Fruit fly (Drosophila melanogaster): Measurements from ENCODE around the gene CG7579.

Gene CG7579

DNA sequence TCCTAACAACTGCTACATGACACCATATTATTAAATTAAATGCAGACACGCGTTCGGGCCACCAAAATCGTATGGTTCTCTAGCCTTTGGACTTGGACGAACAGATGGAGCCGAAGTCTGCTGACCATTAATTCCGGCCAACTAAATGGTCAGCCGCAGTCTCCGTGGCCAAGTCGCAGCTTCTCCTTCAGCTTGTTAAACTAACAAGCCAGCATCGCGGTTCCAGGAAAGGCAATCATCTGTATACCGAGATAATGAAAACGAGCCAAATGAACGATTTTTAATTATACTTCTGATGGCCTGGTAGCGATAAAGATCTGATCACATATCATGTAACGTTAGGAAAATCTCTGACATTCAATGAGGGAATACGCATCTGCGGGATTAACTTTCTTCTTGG lies 13.3 kb downstream of the CG7579 start:
- TF ChIP-seq cnc (optimal IDR thresholded peaks at IDR 0.05) (no peak), kay (GFP tag; ENCODE audit: borderline replicate concordance) (no peak), bab1 (GFP tag; optimal IDR thresholded peaks at IDR 0.05) (no peak), toe (GFP tag; optimal IDR thresholded peaks at IDR 0.05) (no peak), CG14711 (tag; optimal IDR thresholded peaks at IDR 0.05) (no peak), CG12768 (GFP tag; optimal IDR thresholded peaks at IDR 0.05) (no peak), tj (GFP tag; optimal IDR thresholded peaks at IDR 0.05) (no peak), Crg-1 (GFP tag; optimal IDR thresholded peaks at IDR 0.05) (no peak), pad (GFP tag; optimal IDR thresholded peaks at IDR 0.05) (no peak), cic (GFP tag; optimal IDR thresholded peaks at IDR 0.05) (no peak), Hr96 (GFP tag; optimal IDR thresholded peaks at IDR 0.05) (no peak), CG7101 (tag; optimal IDR thresholded peaks at IDR 0.05) (no peak), CG7045 (GFP tag; optimal IDR thresholded peaks at IDR 0.05) (no peak)

DNA sequence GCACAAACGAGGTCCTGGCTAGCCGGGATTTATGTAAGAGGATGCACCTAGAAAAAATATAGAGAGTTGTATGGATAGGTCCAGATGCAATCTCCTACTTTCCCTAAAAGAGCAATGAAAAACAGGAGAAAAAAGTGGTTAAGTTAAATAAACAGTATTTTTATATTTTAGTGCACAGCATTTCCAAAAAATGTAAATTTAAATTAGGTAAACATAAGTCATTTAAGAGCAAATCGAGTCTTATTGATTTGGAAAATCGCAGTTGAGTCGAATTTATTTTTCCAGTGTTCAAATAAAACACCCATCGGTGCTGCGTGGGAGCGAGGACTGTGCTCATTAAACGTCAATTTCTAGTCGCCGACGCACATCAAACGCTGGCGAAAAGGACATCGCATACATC lies 17.5 kb downstream of the CG7579 start:
- no peak for TF ChIP-seq kay (GFP tag; ENCODE audit: borderline replicate concordance)
- no peak for TF ChIP-seq Hr96 (GFP tag; optimal IDR thresholded peaks at IDR 0.05)
- no peak for TF ChIP-seq pad (GFP tag; optimal IDR thresholded peaks at IDR 0.05)
- no peak for TF ChIP-seq CG14711 (tag; optimal IDR thresholded peaks at IDR 0.05)
- no peak for TF ChIP-seq CG7101 (tag; optimal IDR thresholded peaks at IDR 0.05)
- TF ChIP-seq CG5204 (GFP tag; optimal IDR thresholded peaks at IDR 0.05) = no peak
- TF ChIP-seq toe (GFP tag; optimal IDR thresholded peaks at IDR 0.05) = no peak
- TF ChIP-seq tj (GFP tag; optimal IDR thresholded peaks at IDR 0.05) = no peak
- TF ChIP-seq ovo (GFP tag; optimal IDR thresholded peaks at IDR 0.05) = no peak
- TF ChIP-seq CG7045 (GFP tag; optimal IDR thresholded peaks at IDR 0.05) = no peak
- no peak for TF ChIP-seq CG33017 (tag; optimal IDR thresholded peaks at IDR 0.05)
- no peak for TF ChIP-seq CG1620 (GFP tag; optimal IDR thresholded peaks at IDR 0.05)

DNA sequence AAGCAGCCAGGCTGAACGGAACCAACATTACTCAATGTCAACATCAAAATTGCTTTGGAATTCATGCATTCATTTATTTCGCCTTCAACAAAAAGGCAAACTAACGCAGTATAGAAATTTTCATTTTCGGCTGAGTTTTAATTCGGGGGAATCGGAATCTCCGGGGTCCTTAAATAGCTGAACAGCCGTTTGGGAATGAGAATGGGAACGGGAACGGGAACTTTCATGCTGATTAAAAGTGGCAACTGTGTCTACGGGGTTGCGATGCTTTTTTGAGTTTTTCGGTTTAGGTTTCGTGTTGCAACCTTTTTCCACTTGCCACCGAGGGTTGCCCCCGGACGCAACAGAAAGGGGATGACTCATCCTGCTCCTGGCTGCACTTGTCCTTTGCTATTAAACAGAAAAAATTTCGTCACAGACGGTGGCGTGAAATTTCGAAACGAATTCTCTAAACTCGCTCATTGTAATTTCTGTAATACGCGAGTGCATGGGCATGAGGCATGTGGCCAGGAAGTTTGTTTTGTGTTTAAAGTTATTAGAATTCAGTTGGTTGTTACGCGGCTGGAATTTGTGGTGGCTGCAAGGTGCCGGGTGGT lies 18.9 kb downstream of the CG7579 start:
- TF ChIP-seq cnc (optimal IDR thresholded peaks at IDR 0.05) = no peak
- no peak for TF ChIP-seq CG12768 (GFP tag; optimal IDR thresholded peaks at IDR 0.05)
- TF ChIP-seq toe (GFP tag; optimal IDR thresholded peaks at IDR 0.05) = no peak
- no peak for TF ChIP-seq CG1620 (GFP tag; optimal IDR thresholded peaks at IDR 0.05)
- TF ChIP-seq Hr96 (GFP tag; optimal IDR thresholded peaks at IDR 0.05) = no peak
- no peak for TF ChIP-seq CG14711 (tag; optimal IDR thresholded peaks at IDR 0.05)
- no peak for TF ChIP-seq pad (GFP tag; optimal IDR thresholded peaks at IDR 0.05)
- no peak for TF ChIP-seq CG5204 (GFP tag; optimal IDR thresholded peaks at IDR 0.05)
- no peak for TF ChIP-seq CG11617 (GFP tag; optimal IDR thresholded peaks at IDR 0.05)
- no peak for TF ChIP-seq tj (GFP tag; optimal IDR thresholded peaks at IDR 0.05)
- TF ChIP-seq bab1 (GFP tag; optimal IDR thresholded peaks at IDR 0.05) = no peak
- TF ChIP-seq CG33017 (tag; optimal IDR thresholded peaks at IDR 0.05) = no peak
- no peak for TF ChIP-seq CG7101 (tag; optimal IDR thresholded peaks at IDR 0.05)
- no peak for TF ChIP-seq cic (GFP tag; optimal IDR thresholded peaks at IDR 0.05)
- TF ChIP-seq Mnt (GFP tag; optimal IDR thresholded peaks at IDR 0.05) = no peak
- TF ChIP-seq ovo (GFP tag; optimal IDR thresholded peaks at IDR 0.05) = no peak
- no peak for TF ChIP-seq Crg-1 (GFP tag; optimal IDR thresholded peaks at IDR 0.05)
- no peak for TF ChIP-seq kay (GFP tag; ENCODE audit: borderline replicate concordance)
- no peak for TF ChIP-seq CG7045 (GFP tag; optimal IDR thresholded peaks at IDR 0.05)

DNA sequence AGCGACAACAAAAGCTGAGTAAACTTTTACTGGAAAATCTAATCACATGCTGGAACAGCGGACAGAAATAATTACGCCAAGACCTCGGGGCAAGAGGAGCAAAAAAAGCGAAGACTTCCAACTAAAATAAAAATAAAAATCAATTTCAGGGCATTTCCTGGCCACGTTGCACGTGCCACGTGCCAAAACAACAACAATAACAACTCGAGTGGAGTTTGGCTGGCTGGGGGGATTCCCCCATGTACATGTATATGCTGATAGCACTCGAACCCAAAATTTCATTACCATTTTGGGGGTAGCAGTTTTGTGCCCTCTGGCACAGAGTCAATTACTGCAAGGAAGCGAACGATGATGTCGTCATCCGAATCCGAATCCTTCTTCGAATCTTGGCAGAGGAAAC lies 20.7 kb downstream of the CG7579 start:
- TF ChIP-seq CG14711 (tag; optimal IDR thresholded peaks at IDR 0.05) (no peak), CG1620 (GFP tag; optimal IDR thresholded peaks at IDR 0.05) (no peak), bab1 (GFP tag; optimal IDR thresholded peaks at IDR 0.05) (no peak), ovo (GFP tag; optimal IDR thresholded peaks at IDR 0.05) (no peak), pad (GFP tag; optimal IDR thresholded peaks at IDR 0.05) (no peak), CG11617 (GFP tag; optimal IDR thresholded peaks at IDR 0.05) (no peak), CG12768 (GFP tag; optimal IDR thresholded peaks at IDR 0.05) (no peak), tj (GFP tag; optimal IDR thresholded peaks at IDR 0.05) (no peak), cnc (optimal IDR thresholded peaks at IDR 0.05) (no peak), Clk (GFP tag; optimal IDR thresholded peaks at IDR 0.05) (no peak)

DNA sequence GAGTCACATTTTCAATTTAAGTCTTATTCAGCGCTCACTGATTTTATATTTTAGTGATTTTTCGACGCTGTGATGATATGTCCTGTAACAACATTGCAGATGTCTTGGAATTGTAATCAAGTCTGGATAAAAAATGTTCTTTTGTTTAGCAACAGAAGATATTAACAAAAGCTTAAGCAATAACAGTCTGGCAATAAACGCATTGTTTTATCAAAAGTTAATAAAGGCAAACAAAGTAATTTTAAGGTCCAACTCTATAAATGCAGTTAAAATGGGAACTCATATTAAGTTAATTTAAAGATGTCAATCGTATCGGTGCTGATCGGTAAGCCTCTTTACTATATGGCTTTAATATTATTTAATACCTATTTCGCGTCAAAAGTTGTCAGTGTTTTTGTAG lies 21.7 kb downstream of the CG7579 start, which contains the start of gene CG43082:
TSS of gene CG43082 (plus strand) at position 301 of the 400 bp plus-strand sequence.
- TF ChIP-seq Hr96 (GFP tag; optimal IDR thresholded peaks at IDR 0.05) = no peak
- no peak for TF ChIP-seq Clk (GFP tag; optimal IDR thresholded peaks at IDR 0.05)
- TF ChIP-seq bab1 (GFP tag; optimal IDR thresholded peaks at IDR 0.05) = no peak

DNA sequence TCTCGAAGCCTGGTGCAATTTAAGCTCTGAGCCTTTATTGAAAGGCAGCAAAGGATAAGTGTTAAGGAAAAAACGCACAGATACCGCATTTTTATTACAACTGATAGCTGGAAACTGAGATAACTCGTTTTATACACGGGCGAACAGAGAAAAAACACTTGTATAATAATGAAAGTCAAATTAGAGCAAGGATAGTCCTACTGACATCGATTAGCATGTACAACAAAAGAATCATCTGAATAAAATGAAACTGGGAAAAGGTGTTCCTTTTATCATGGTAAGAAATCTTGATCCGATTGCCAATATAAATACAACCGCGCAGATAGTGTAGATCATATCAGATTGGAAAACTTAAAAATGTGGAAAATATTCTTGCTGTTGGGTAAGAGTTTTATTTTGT lies 22.3 kb downstream of the CG7579 start, which contains the start of the genes Eig71Ej and Eig71Ek:
TSS of gene Eig71Ej (minus strand) at position 101 of the 400 bp plus-strand sequence.
TSS of gene Eig71Ek (plus strand) at position 334 of the 400 bp plus-strand sequence.
- no peak for TF ChIP-seq Hr96 (GFP tag; optimal IDR thresholded peaks at IDR 0.05)
- no peak for TF ChIP-seq pad (GFP tag; optimal IDR thresholded peaks at IDR 0.05)
- TF ChIP-seq cnc (optimal IDR thresholded peaks at IDR 0.05) = no peak
- TF ChIP-seq CG1620 (GFP tag; optimal IDR thresholded peaks at IDR 0.05) = no peak
- TF ChIP-seq CG12768 (GFP tag; optimal IDR thresholded peaks at IDR 0.05) = no peak
- no peak for TF ChIP-seq ovo (GFP tag; optimal IDR thresholded peaks at IDR 0.05)
- no peak for TF ChIP-seq Mnt (GFP tag; optimal IDR thresholded peaks at IDR 0.05)
- no peak for TF ChIP-seq CG11617 (GFP tag; optimal IDR thresholded peaks at IDR 0.05)
- TF ChIP-seq CG14711 (tag; optimal IDR thresholded peaks at IDR 0.05) = no peak
- no peak for TF ChIP-seq tj (GFP tag; optimal IDR thresholded peaks at IDR 0.05)
- TF ChIP-seq Crg-1 (GFP tag; optimal IDR thresholded peaks at IDR 0.05) = no peak
- TF ChIP-seq cic (GFP tag; optimal IDR thresholded peaks at IDR 0.05) = no peak
- no peak for TF ChIP-seq bab1 (GFP tag; optimal IDR thresholded peaks at IDR 0.05)
- TF ChIP-seq CG5204 (GFP tag; optimal IDR thresholded peaks at IDR 0.05) = no peak
- TF ChIP-seq toe (GFP tag; optimal IDR thresholded peaks at IDR 0.05) = no peak
- TF ChIP-seq kay (GFP tag; ENCODE audit: borderline replicate concordance) = no peak
- no peak for TF ChIP-seq CG7045 (GFP tag; optimal IDR thresholded peaks at IDR 0.05)
- TF ChIP-seq Clk (GFP tag; optimal IDR thresholded peaks at IDR 0.05) = no peak
